Fruit fly (Drosophila melanogaster) whole organism, adult: Measurements from ENCODE around the gene sordd1.

Experiments
- CG7101 ChIP-seq: fragments of 200-800 bp; sonication (Bioruptor generic); optimal IDR thresholded peaks from 2 replicates; lab custom pipeline; 2018; ENCODE audit warnings: missing biosample characterization, mild to moderate bottlenecking, missing genetic modification characterization, moderate library complexity
- Hr96 ChIP-seq: fragments of 200-800 bp; sonication (Bioruptor generic); optimal IDR thresholded peaks from 2 replicates; lab custom pipeline; 2016; ENCODE audit warnings: missing biosample characterization, missing genetic modification characterization
- bab1 ChIP-seq: fragments of 200-800 bp; sonication (Bioruptor generic); optimal IDR thresholded peaks from 3 replicates; lab custom pipeline; 2019; ENCODE audit warnings: missing biosample characterization, mild to moderate bottlenecking, missing genetic modification characterization, moderate library complexity

DNA sequence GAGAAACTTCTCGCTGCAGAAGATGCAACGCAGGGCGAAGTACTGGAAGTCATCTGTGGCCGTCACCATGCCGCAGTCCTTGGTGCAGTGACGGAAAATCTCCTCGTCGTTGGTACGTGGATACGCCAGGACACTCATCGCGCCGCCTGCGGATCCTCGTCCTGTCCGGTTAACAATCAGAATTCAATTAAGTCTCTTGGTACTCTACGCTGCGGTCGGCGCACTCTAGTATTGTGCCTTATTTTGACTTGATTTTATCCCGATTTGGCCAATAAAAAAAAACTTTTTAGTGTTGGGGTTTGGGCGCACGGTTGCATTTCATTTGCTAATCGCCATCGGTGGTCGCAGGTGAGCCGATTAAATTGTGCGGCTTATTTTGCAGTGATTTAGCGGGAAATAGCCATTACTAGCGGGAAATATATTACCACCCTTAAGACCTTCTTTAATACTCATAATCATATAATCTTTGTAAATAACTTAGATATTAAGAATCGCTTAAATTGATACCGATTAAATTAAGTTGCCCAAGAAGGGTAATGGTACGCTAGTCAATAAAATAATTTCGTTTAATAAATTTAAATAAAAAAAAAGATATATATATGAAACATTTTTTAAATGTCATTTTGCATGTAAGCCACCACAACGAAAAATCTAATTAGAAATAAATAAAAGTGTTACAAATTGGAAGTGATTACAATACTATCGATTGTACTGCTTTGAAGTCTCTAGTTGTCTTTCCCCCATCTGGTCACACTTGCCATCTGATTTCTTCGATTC, 49.7 kb downstream of the sordd1 start, which contains the start of the genes CG8944 and CCT6:
- no peak for TF ChIP-seq bab1 (GFP tag; lab: Kevin White, UChicago)
- no peak for TF ChIP-seq Hr96 (GFP tag; lab: Kevin White, UChicago)
- peak; percentile 49 for TF ChIP-seq CG7101 (tag; lab: Kevin White, UChicago)
